Worm (Caenorhabditis elegans) whole organism, midembryonic: ENCODE measurements around the gene C50C3.5.

ENCODE experiments used
- T22C8.4 ChIP-seq: fragments of 200-800 bp; sonication (Bioruptor generic); IDR thresholded peaks from 2 replicates; pipeline ENCODE4 v1.3.6; 2022; ENCODE audit warnings: missing genetic modification characterization, missing compliant biosample characterization
- cog-1 ChIP-seq: sonication (generic microtip); optimal IDR thresholded peaks from 2 replicates; lab custom pipeline; 2016; ENCODE audit warnings: missing genetic modification characterization, missing compliant biosample characterization
- flt-1 ChIP-seq: fragments of 200-800 bp; sonication (Bioruptor generic); IDR thresholded peaks from 2 replicates; pipeline ENCODE4 v1.3.6; 2022; ENCODE audit warnings: missing genetic modification characterization, missing compliant biosample characterization
- klf-2 ChIP-seq: fragments of 200-800 bp; sonication (Bioruptor generic); conservative IDR thresholded peaks from 2 replicates; pipeline ENCODE4 v1.3.6; 2022; ENCODE audit warnings: missing genetic modification reagents, missing genetic modification characterization, missing compliant biosample characterization
- med-1 ChIP-seq: sonication (generic microtip); optimal IDR thresholded peaks from 2 replicates; lab custom pipeline; 2017; ENCODE audit warnings: missing genetic modification characterization, mild to moderate bottlenecking, missing compliant biosample characterization, antibody characterized with exemption, missing genetic modification reagents; ENCODE audit not compliant: insufficient read depth
- ref-1 ChIP-seq: fragments of 200-800 bp; sonication (Bioruptor generic); conservative IDR thresholded peaks from 2 replicates; pipeline ENCODE4 v1.3.6; 2022; ENCODE audit warnings: missing genetic modification reagents, missing genetic modification characterization, missing compliant biosample characterization
- tab-1 ChIP-seq: fragments of 200-800 bp; sonication (Bioruptor generic); IDR thresholded peaks from 2 replicates; pipeline ENCODE4 v1.3.6; 2022; ENCODE audit warnings: missing genetic modification characterization, missing compliant biosample characterization
- ztf-23 ChIP-seq: fragments of 200-800 bp; sonication (Bioruptor generic); IDR thresholded peaks from 2 replicates; pipeline ENCODE4 v1.3.6; 2022; ENCODE audit warnings: missing genetic modification reagents, missing genetic modification characterization, missing compliant biosample characterization
- ztf-29 ChIP-seq: fragments of 200-800 bp; sonication (Bioruptor generic); IDR thresholded peaks from 2 replicates; pipeline ENCODE4 v1.3.6; 2022; ENCODE audit warnings: missing genetic modification reagents, missing genetic modification characterization, missing compliant biosample characterization

Gene C50C3.5

ce11 chrIII:8154423-8154822 is 24.6 kb upstream of the C50C3.5 start:
- TF ChIP-seq ref-1 (GFP tag; lab: Robert Waterston, UW) (no peak), tab-1 (GFP tag; lab: Robert Waterston, UW) (no peak), med-1 (GFP tag; lab: Kevin White, UChicago) (no peak), flt-1 (no peak), ztf-29 (no peak), klf-2 (GFP tag; lab: Robert Waterston, UW) (no peak), cog-1 (tag; lab: Kevin White, UChicago) (no peak), ztf-23 (no peak), T22C8.4 (GFP tag; lab: Robert Waterston, UW) (no peak)

- TF ChIP-seq klf-2 (GFP tag; lab: Robert Waterston, UW) (no peak), med-1 (GFP tag; lab: Kevin White, UChicago) (no peak), flt-1 (no peak), cog-1 (tag; lab: Kevin White, UChicago) (no peak), tab-1 (GFP tag; lab: Robert Waterston, UW) (no peak), ztf-29 (no peak), ztf-23 (no peak), T22C8.4 (GFP tag; lab: Robert Waterston, UW) (no peak), ref-1 (GFP tag; lab: Robert Waterston, UW) (no peak)
These were observed 23.9 kb upstream of the C50C3.5 start, which contains the start of gene D2007.1 for ce11 chrIII:8155166-8155565. Gene D2007.1, plus strand, starts transcription at chrIII:8155466.

ce11 chrIII:8158140-8158786 is 20.8 kb upstream of the C50C3.5 start, which contains the start of gene atg-13:
Gene atg-13, minus strand, starts transcription at chrIII:8158190.
- TF ChIP-seq ref-1 (GFP tag; lab: Robert Waterston, UW) (no peak), cog-1 (tag; lab: Kevin White, UChicago) (no peak), ztf-29 (no peak), ztf-23 (no peak), T22C8.4 (GFP tag; lab: Robert Waterston, UW) (no peak), klf-2 (GFP tag; lab: Robert Waterston, UW) (no peak)

ce11 chrIII:8161238-8161637 is 17.8 kb upstream of the C50C3.5 start, which contains the start of gene inpp-5K:
Gene inpp-5K, minus strand, starts transcription at chrIII:8161338.
- TF ChIP-seq ref-1 (GFP tag; lab: Robert Waterston, UW), result no peak
- TF ChIP-seq med-1 (GFP tag; lab: Kevin White, UChicago), result no peak
- no peak for TF ChIP-seq T22C8.4 (GFP tag; lab: Robert Waterston, UW)
- no peak for TF ChIP-seq flt-1
- no peak for TF ChIP-seq cog-1 (tag; lab: Kevin White, UChicago)
- TF ChIP-seq ztf-23, result no peak
- no peak for TF ChIP-seq ztf-29
- no peak for TF ChIP-seq klf-2 (GFP tag; lab: Robert Waterston, UW)
- no peak for TF ChIP-seq tab-1 (GFP tag; lab: Robert Waterston, UW)

- TF ChIP-seq flt-1 (no peak), ref-1 (GFP tag; lab: Robert Waterston, UW) (no peak), T22C8.4 (GFP tag; lab: Robert Waterston, UW) (no peak), cog-1 (tag; lab: Kevin White, UChicago) (no peak), med-1 (GFP tag; lab: Kevin White, UChicago) (no peak), ztf-23 (no peak), ztf-29 (no peak), tab-1 (GFP tag; lab: Robert Waterston, UW) (no peak)
These were observed 15.7 kb upstream of the C50C3.5 start, which contains the start of gene bath-42 for ce11 chrIII:8163283-8163682. Gene bath-42, minus strand, starts transcription at chrIII:8163383.

ce11 chrIII:8163788-8164423 is 15.1 kb upstream of the C50C3.5 start, which contains the start of gene prp-8:
Gene prp-8, plus strand, starts transcription at chrIII:8164373.
- TF ChIP-seq ztf-29 (no peak), tab-1 (GFP tag; lab: Robert Waterston, UW) (no peak), ztf-23 (no peak; the same call in 1 of the 2 replicates), T22C8.4 (GFP tag; lab: Robert Waterston, UW) (peak; percentile 92), cog-1 (tag; lab: Kevin White, UChicago) (peak; percentile 42), ref-1 (GFP tag; lab: Robert Waterston, UW) (no peak), flt-1 (peak; percentile 74)

ce11 chrIII:8164771-8165170 is 14.3 kb upstream of the C50C3.5 start:
- TF ChIP-seq ztf-23 (no peak), T22C8.4 (GFP tag; lab: Robert Waterston, UW) (no peak), ref-1 (GFP tag; lab: Robert Waterston, UW) (no peak), flt-1 (no peak), ztf-29 (no peak), med-1 (GFP tag; lab: Kevin White, UChicago) (no peak), cog-1 (tag; lab: Kevin White, UChicago) (no peak)

ce11 chrIII:8172609-8173133 is 6.4 kb upstream of the C50C3.5 start:
- TF ChIP-seq ztf-23 (no peak), cog-1 (tag; lab: Kevin White, UChicago) (no peak), ref-1 (GFP tag; lab: Robert Waterston, UW) (no peak), flt-1 (no peak), ztf-29 (no peak), tab-1 (GFP tag; lab: Robert Waterston, UW) (no peak), med-1 (GFP tag; lab: Kevin White, UChicago) (no peak), T22C8.4 (GFP tag; lab: Robert Waterston, UW) (no peak), klf-2 (GFP tag; lab: Robert Waterston, UW) (no peak)

ce11 chrIII:8175263-8175662 is 3.8 kb upstream of the C50C3.5 start:
- TF ChIP-seq klf-2 (GFP tag; lab: Robert Waterston, UW) (no peak), ztf-29 (no peak), cog-1 (tag; lab: Kevin White, UChicago) (no peak), ztf-23 (no peak), flt-1 (no peak), med-1 (GFP tag; lab: Kevin White, UChicago) (no peak), T22C8.4 (GFP tag; lab: Robert Waterston, UW) (no peak), ref-1 (GFP tag; lab: Robert Waterston, UW) (no peak), tab-1 (GFP tag; lab: Robert Waterston, UW) (no peak)
